Worm (Caenorhabditis elegans): ENCODE data around the gene C25A8.1.

DNA sequence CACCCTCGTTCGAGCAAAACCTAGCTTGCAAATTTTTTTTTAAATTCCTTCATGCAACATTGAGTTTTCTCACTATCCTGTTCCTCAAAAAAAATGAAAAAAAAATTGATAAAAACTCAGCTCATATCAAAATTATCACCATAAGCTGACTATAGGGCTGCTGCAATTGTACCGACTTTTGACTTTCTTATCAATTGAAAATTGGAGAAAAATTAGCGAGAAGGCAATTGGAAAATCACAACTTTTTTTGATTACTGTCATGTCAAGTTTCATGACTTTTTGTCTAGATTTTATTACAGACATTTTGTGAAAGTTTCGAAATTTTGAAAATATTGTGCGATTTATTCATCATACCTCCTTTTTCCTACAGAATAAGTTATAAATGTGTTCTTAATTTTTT lies 14.9 kb downstream of the C25A8.1 start:
- no peak for TF ChIP-seq ztf-11 (tag; optimal IDR thresholded peaks at IDR 0.05)
- no peak for TF ChIP-seq unc-62 (GFP tag; optimal IDR thresholded peaks at IDR 0.05)
- no peak for TF ChIP-seq ces-1 (GFP tag; optimal IDR thresholded peaks at IDR 0.05)
- no peak for TF ChIP-seq lsy-2 (tag; optimal IDR thresholded peaks at IDR 0.05)
- no peak for TF ChIP-seq snpc-4 (tag; optimal IDR thresholded peaks at IDR 0.05)
- TF ChIP-seq nhr-237 (tag; optimal IDR thresholded peaks at IDR 0.05) = no peak
- TF ChIP-seq lin-13 (tag; optimal IDR thresholded peaks at IDR 0.05) = no peak
- no peak for TF ChIP-seq nhr-12 (tag; optimal IDR thresholded peaks at IDR 0.05)
- TF ChIP-seq pha-4 (tag; optimal IDR thresholded peaks at IDR 0.05) = no peak
- no peak for TF ChIP-seq drap-1 (GFP tag; optimal IDR thresholded peaks at IDR 0.05)
- TF ChIP-seq nhr-28 (tag; optimal IDR thresholded peaks at IDR 0.05) = no peak
- TF ChIP-seq nhr-2 (tag; optimal IDR thresholded peaks at IDR 0.05) = no peak
- TF ChIP-seq tbx-8 (GFP tag; optimal IDR thresholded peaks at IDR 0.05) = no peak
- no peak for TF ChIP-seq sptf-1 (tag; optimal IDR thresholded peaks at IDR 0.05)
